Fruit fly (Drosophila melanogaster): ENCODE data around the gene CG3281.

The CG3281 gene

dm6 chr3R:11977336-11977678, 14.7 kb upstream of the CG3281 start (continued):
- TF ChIP-seq CG6808 (GFP tag; optimal IDR thresholded peaks at IDR 0.05) (no peak), CG6792 (GFP tag; optimal IDR thresholded peaks at IDR 0.05) (no peak), topi (GFP tag; optimal IDR thresholded peaks at IDR 0.05) (no peak), CG6276 (GFP tag; optimal IDR thresholded peaks at IDR 0.05) (peak; percentile 50), OdsH (GFP tag; optimal IDR thresholded peaks at IDR 0.05) (peak; percentile 9), salr (GFP tag; optimal IDR thresholded peaks at IDR 0.05) (peak in 1 of 2 experiments; percentile 18), CG31627 (GFP tag; optimal IDR thresholded peaks at IDR 0.05) (no peak), CG6163 (GFP tag; IDR thresholded peaks at IDR 0.05) (0 out of 3 replicates have a peak, but pooled peaks have one; percentile 6), Sox102F (GFP tag; optimal IDR thresholded peaks at IDR 0.05) (no peak), eg (GFP tag; IDR thresholded peaks at IDR 0.05) (no peak), Lpt (GFP tag; optimal IDR thresholded peaks at IDR 0.05) (no peak), CG9139 (GFP tag; optimal IDR thresholded peaks at IDR 0.05) (no peak), acj6 (GFP tag; optimal IDR thresholded peaks at IDR 0.05) (peak; percentile 27), Blimp-1 (GFP tag; optimal IDR thresholded peaks at IDR 0.05) (no peak), Met (GFP tag; optimal IDR thresholded peaks at IDR 0.05) (no peak), CG10669 (GFP tag; optimal IDR thresholded peaks at IDR 0.05) (peak; percentile 17), Ets96B (tag; optimal IDR thresholded peaks at IDR 0.05) (peak; percentile 27), cyc (GFP tag; optimal IDR thresholded peaks at IDR 0.05) (no peak), CG1621 (tag; optimal IDR thresholded peaks at IDR 0.05) (no peak), CG7368 (GFP tag; optimal IDR thresholded peaks at IDR 0.05) (no peak), CG15336 (GFP tag; IDR thresholded peaks at IDR 0.05) (peak; percentile 66)

DNA sequence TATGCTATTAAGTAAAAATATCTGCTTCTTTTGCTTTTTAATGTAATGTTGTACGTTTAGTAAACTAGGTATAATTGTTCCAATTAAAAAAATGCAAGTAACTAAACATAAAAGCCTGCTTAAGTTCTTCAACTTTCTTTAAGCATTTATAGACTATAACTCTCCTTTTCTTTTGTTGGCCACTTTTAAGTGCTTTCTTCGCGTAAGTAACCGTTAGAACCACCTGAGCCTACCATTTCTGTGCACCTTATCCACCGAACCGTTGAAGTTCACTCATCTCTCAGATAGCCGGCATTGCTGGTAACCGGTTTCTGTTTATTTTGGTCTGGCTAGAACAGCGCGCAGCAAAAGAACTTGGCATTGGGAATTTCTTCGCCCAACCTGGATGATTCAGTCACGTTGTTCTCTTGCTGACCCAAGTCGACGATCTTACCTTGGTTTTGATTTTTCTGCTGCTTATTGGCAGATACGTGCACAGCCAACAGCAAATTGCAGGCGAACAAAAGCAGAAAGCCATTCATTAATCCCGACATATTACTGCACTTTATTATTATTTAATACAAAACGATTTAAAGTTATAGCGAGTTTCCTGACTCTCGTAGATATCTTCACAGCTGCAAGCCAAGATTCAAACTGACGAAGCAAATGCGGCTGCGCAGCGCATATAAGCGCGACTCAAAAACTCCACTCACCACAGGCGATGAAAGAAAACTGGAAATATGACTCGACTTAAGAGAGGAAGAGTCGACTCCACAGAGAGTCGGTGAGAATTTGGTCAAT, 14.1 kb upstream of the CG3281 start, which contains the start of gene CG10005:
TSS of gene CG10005 (minus strand) at position 642 of the 780 bp plus-strand sequence.
- TF ChIP-seq topi (GFP tag; optimal IDR thresholded peaks at IDR 0.05) (peak; percentile 4), fd59A (GFP tag; optimal IDR thresholded peaks at IDR 0.05) (no peak), dsx (GFP tag; optimal IDR thresholded peaks at IDR 0.05; ENCODE audit: poor library complexity, severe bottlenecking) (peak; percentile 15), Eip78C (GFP tag) (peak; percentile 77), CG6854 (GFP tag; optimal IDR thresholded peaks at IDR 0.05) (peak; percentile 57), Eip75B (GFP tag; optimal IDR thresholded peaks at IDR 0.05) (peak; percentile 49), CG15336 (GFP tag; IDR thresholded peaks at IDR 0.05) (no peak), vri (GFP tag; optimal IDR thresholded peaks at IDR 0.05) (peak; percentile 67), CG6276 (GFP tag; optimal IDR thresholded peaks at IDR 0.05) (no peak), CG16779 (tag; optimal IDR thresholded peaks at IDR 0.05) (no peak), CG11762 (GFP tag; optimal IDR thresholded peaks at IDR 0.05; ENCODE audit: insufficient read depth) (no peak), ss (GFP tag; optimal IDR thresholded peaks at IDR 0.05) (peak; percentile 22 to 59), Sox102F (GFP tag; optimal IDR thresholded peaks at IDR 0.05) (peak; percentile 27), OdsH (GFP tag; optimal IDR thresholded peaks at IDR 0.05) (no peak), CG7368 (GFP tag; optimal IDR thresholded peaks at IDR 0.05) (no peak), fd85E (GFP tag; optimal IDR thresholded peaks at IDR 0.05) (peak; percentile 27), CG9139 (GFP tag; optimal IDR thresholded peaks at IDR 0.05) (peak; percentile 59)

DNA sequence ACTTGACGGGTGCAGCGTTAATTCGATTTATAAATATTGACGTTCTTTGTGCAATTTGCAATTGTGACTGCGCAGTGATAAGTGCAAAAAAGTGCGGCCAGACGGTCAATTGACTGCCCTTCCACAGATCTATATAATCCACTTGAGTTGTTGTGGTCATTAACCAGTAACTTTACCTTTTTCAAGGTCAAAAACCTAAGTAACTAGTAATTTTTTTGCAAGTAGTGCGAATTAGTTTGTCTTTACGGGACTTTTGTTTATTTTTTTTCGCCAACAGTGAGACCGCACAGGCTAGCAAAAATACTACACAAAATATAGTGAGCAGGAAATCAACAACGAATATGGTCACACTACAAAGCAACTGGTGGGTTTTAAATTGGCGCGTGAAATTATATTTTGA, 12.0 kb upstream of the CG3281 start, which contains the start of gene Tango9:
TSS of gene Tango9 (minus strand) at position 280 of the 400 bp plus-strand sequence.
- TF ChIP-seq dsx (GFP tag; optimal IDR thresholded peaks at IDR 0.05; ENCODE audit: poor library complexity, severe bottlenecking) = peak; percentile 24
- peak; percentile 29 for TF ChIP-seq vri (GFP tag; optimal IDR thresholded peaks at IDR 0.05)
- TF ChIP-seq CG8632 (GFP tag; optimal IDR thresholded peaks at IDR 0.05) = peak; percentile 12
- no peak for TF ChIP-seq fd85E (GFP tag; optimal IDR thresholded peaks at IDR 0.05)
- TF ChIP-seq CG11762 (GFP tag; optimal IDR thresholded peaks at IDR 0.05; ENCODE audit: insufficient read depth) = peak; percentile 2
- peak; percentile 33 for TF ChIP-seq acj6 (GFP tag; optimal IDR thresholded peaks at IDR 0.05)
- peak; percentile 1 for TF ChIP-seq CG10669 (GFP tag; optimal IDR thresholded peaks at IDR 0.05)
- TF ChIP-seq Eip78C (GFP tag) = peak; percentile 76
- no peak for TF ChIP-seq Hr38 (GFP tag; optimal IDR thresholded peaks at IDR 0.05)
- TF ChIP-seq CG34406 (GFP tag; optimal IDR thresholded peaks at IDR 0.05) = peak; percentile 32
- peak; percentile 4 for TF ChIP-seq OdsH (GFP tag; optimal IDR thresholded peaks at IDR 0.05)
- peak; percentile 60 for TF ChIP-seq Hr39 (GFP tag; optimal IDR thresholded peaks at IDR 0.05)
- peak; percentile 29 for TF ChIP-seq Blimp-1 (GFP tag; optimal IDR thresholded peaks at IDR 0.05)
- TF ChIP-seq Ets96B (tag; optimal IDR thresholded peaks at IDR 0.05) = peak; percentile 47
- peak; percentile 67 for TF ChIP-seq CG3919 (GFP tag; optimal IDR thresholded peaks at IDR 0.05)
- TF ChIP-seq topi (GFP tag; optimal IDR thresholded peaks at IDR 0.05) = peak; percentile 55
- TF ChIP-seq CG6808 (GFP tag; optimal IDR thresholded peaks at IDR 0.05) = peak; percentile 25
- TF ChIP-seq lz (GFP tag; optimal IDR thresholded peaks at IDR 0.05) = peak; percentile 56
- no peak for TF ChIP-seq dac (GFP tag; optimal IDR thresholded peaks at IDR 0.05)
- no peak for TF ChIP-seq CG32006 (GFP tag; optimal IDR thresholded peaks at IDR 0.05)
- TF ChIP-seq CG1621 (tag; optimal IDR thresholded peaks at IDR 0.05) = peak; percentile 45
- TF ChIP-seq fkh (GFP tag; optimal IDR thresholded peaks at IDR 0.05) = peak; percentile 66
- TF ChIP-seq CG11294 (GFP tag; IDR thresholded peaks at IDR 0.05) = no peak
- TF ChIP-seq Smox (GFP tag; optimal IDR thresholded peaks at IDR 0.05) = no peak
- TF ChIP-seq fd59A (GFP tag; optimal IDR thresholded peaks at IDR 0.05) = no peak
- TF ChIP-seq cyc (GFP tag; optimal IDR thresholded peaks at IDR 0.05) = peak; percentile 63
- TF ChIP-seq Hr4 (GFP tag; optimal IDR thresholded peaks at IDR 0.05) = peak; percentile 6
